Fruit fly (Drosophila melanogaster): ENCODE data around the gene fid.

The fid gene

DNA sequence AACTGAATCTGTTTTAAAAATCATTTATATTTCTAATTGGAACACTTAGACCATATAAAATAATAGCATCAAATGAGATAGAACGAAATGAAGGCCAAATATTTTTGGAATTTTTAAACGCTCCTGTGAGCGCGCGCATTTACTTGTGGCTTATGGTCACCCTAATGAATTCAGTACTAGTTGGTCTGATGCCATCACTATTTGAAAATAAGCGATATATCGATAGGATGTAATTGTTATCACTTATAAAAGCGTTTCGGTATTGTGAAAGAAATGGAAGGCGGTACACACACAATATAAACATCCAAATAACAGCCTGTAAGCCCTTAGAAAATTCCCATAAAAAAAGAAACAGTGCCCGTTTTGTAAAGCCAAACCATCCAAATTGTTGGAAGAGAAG, 12.9 kb downstream of the fid start, which contains the start of gene Nf1 (continued):
- no peak for TF ChIP-seq Side (GFP tag; optimal IDR thresholded peaks at IDR 0.05)
- no peak for TF ChIP-seq schlank (tag; optimal IDR thresholded peaks at IDR 0.05)
- TF ChIP-seq caup (GFP tag; optimal IDR thresholded peaks at IDR 0.05; ENCODE audit: severe bottlenecking) = no peak
- TF ChIP-seq CG10654 (GFP tag; optimal IDR thresholded peaks at IDR 0.05) = no peak
- no peak for TF ChIP-seq CG5953 (GFP tag; IDR thresholded peaks at IDR 0.05)
- no peak for TF ChIP-seq az2 (GFP tag; optimal IDR thresholded peaks at IDR 0.05)
- no peak for TF ChIP-seq E2f1 (GFP tag; IDR thresholded peaks at IDR 0.05)
- TF ChIP-seq cad (GFP tag; optimal IDR thresholded peaks at IDR 0.05) = no peak
- no peak for TF ChIP-seq psq (GFP tag; optimal IDR thresholded peaks at IDR 0.05)
- TF ChIP-seq CG12299 (tag; optimal IDR thresholded peaks at IDR 0.05) = no peak
- no peak for TF ChIP-seq Drgx (GFP tag; IDR thresholded peaks at IDR 0.05)
- no peak for TF ChIP-seq dan (GFP tag; IDR thresholded peaks at IDR 0.05)
- TF ChIP-seq fru (optimal IDR thresholded peaks at IDR 0.05) = no peak
- no peak for TF ChIP-seq Hey (tag; optimal IDR thresholded peaks at IDR 0.05)
- no peak for TF ChIP-seq Lhr (GFP tag; optimal IDR thresholded peaks at IDR 0.05)
- TF ChIP-seq bab2 (GFP tag; optimal IDR thresholded peaks at IDR 0.05) = no peak
- no peak for TF ChIP-seq sug (tag; optimal IDR thresholded peaks at IDR 0.05)
- TF ChIP-seq Myb (GFP tag; optimal IDR thresholded peaks at IDR 0.05) = peak; percentile 42
- TF ChIP-seq Optix (GFP tag; IDR thresholded peaks at IDR 0.05) = no peak
- no peak for TF ChIP-seq onecut (GFP tag; IDR thresholded peaks at IDR 0.05)
- TF ChIP-seq CG10543 (GFP tag; optimal IDR thresholded peaks at IDR 0.05) = no peak
- no peak for TF ChIP-seq p53 (GFP tag; optimal IDR thresholded peaks at IDR 0.05)
- no peak for TF ChIP-seq D19A (tag; optimal IDR thresholded peaks at IDR 0.05)
- TF ChIP-seq Sry-β (GFP tag; optimal IDR thresholded peaks at IDR 0.05) = peak; percentile 13
- no peak for TF ChIP-seq CG2199 (GFP tag; IDR thresholded peaks at IDR 0.05)
- no peak for TF ChIP-seq CG30431 (GFP tag; optimal IDR thresholded peaks at IDR 0.05)
- peak; percentile 88 for TF ChIP-seq BEAF-32 (GFP tag; optimal IDR thresholded peaks at IDR 0.05)
- no peak for TF ChIP-seq zf30C (GFP tag; optimal IDR thresholded peaks at IDR 0.05)
- no peak for TF ChIP-seq CG7372 (GFP tag; IDR thresholded peaks at IDR 0.05)
- TF ChIP-seq CG13287 (GFP tag; IDR thresholded peaks at IDR 0.05; ENCODE audit: partially characterized antibody) = peak; percentile 90
- no peak for TF ChIP-seq ap (GFP tag; IDR thresholded peaks at IDR 0.05)
- no peak for TF ChIP-seq CG7745 (tag; optimal IDR thresholded peaks at IDR 0.05)
- TF ChIP-seq luna (GFP tag; optimal IDR thresholded peaks at IDR 0.05) = no peak
- TF ChIP-seq NK7.1 (GFP tag; optimal IDR thresholded peaks at IDR 0.05) = no peak
- TF ChIP-seq z (GFP tag; IDR thresholded peaks at IDR 0.05) = no peak
- TF ChIP-seq gfzf (GFP tag; optimal IDR thresholded peaks at IDR 0.05) = peak; percentile 89
- no peak; the same call in 2 of the 3 replicates for TF ChIP-seq ci (GFP tag; IDR thresholded peaks at IDR 0.05)
- no peak for TF ChIP-seq sr (GFP tag; IDR thresholded peaks at IDR 0.05)
- TF ChIP-seq CG16779 (GFP tag; IDR thresholded peaks at IDR 0.05) = no peak
- peak; percentile 86 for TF ChIP-seq Dref (GFP tag; IDR thresholded peaks at IDR 0.05)
- TF ChIP-seq Med (GFP tag) = no peak
- no peak for TF ChIP-seq CG17359 (tag; optimal IDR thresholded peaks at IDR 0.05)
- TF ChIP-seq gce (GFP tag; IDR thresholded peaks at IDR 0.05) = no peak
- TF ChIP-seq kni (GFP tag; optimal IDR thresholded peaks at IDR 0.05) = no peak
- no peak for TF ChIP-seq Hr39 (optimal IDR thresholded peaks at IDR 0.05)
- no peak for TF ChIP-seq CG6813 (GFP tag; optimal IDR thresholded peaks at IDR 0.05)
- TF ChIP-seq sima (GFP tag; optimal IDR thresholded peaks at IDR 0.05) = no peak
- TF ChIP-seq dmrt99B (tag; optimal IDR thresholded peaks at IDR 0.05) = no peak
- no peak for TF ChIP-seq CG10959 (GFP tag; IDR thresholded peaks at IDR 0.05)
- no peak for TF ChIP-seq CG15479 (GFP tag; optimal IDR thresholded peaks at IDR 0.05)
- no peak for TF ChIP-seq salm (tag; optimal IDR thresholded peaks at IDR 0.05)
- TF ChIP-seq CG10274 (GFP tag; optimal IDR thresholded peaks at IDR 0.05) = no peak
- no peak for TF ChIP-seq Dip3 (GFP tag; optimal IDR thresholded peaks at IDR 0.05)
